ENCODE assay signal across 3 fruit fly cellular contexts in the genomic region with DNA sequence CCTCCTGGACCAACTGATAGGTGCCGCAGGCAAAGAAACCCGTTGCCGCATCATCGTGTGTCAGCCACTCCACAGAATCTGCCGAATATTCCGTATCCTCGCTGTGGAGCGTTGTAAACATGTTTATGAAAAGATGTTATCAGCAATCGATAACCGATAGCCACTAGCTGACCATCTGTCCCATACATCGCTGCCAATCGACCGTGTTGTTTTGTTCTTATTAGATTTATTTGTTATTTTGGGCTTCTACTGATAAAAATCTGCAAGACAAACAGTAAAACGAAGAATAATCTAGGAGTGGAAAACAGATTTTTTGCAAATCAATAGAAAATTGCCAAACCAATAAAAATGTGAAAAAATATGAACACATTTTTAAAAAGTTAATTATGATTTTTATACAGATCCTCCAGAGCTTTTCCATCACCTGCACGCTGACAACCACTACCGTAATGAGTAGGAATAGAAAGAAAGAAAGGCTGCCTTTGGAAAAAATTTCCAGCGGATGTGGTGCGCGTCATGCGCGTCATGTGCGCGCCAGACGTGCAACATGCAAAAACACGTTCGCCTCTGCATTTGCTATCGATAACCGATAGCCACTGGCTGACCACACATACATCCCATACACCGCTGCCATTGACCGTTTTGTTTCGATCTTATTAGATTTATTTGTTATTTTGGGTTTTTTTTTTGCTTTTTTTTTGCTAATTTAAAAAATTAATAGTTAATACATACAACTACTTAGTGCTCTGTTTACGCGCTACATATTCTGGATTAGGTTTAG.
TF ChIP-seq lines count a peak whose summit lies in the region.

A gene (minus strand): TSS at position 155 of the 781 bp plus-strand sequence.

- TF ChIP-seq CTCF in whole organism, embryonic (GFP tag; optimal IDR thresholded peaks at IDR 0.05; lab: Kevin White, UChicago) = no peak

TF ChIP-seq in whole organism, adult, 20 proteins besides CTCF, POLR2A, EP300 and RAD21:
- TF ChIP-seq Hr96 (GFP tag; optimal IDR thresholded peaks at IDR 0.05; lab: Kevin White, UChicago) (no peak), Clk (GFP tag; optimal IDR thresholded peaks at IDR 0.05; lab: Kevin White, UChicago) (no peak), CG7101 (tag; optimal IDR thresholded peaks at IDR 0.05; lab: Kevin White, UChicago) (no peak), toe (GFP tag; optimal IDR thresholded peaks at IDR 0.05; lab: Kevin White, UChicago) (no peak), Crg-1 (GFP tag; optimal IDR thresholded peaks at IDR 0.05; lab: Kevin White, UChicago) (no peak), ovo (GFP tag; optimal IDR thresholded peaks at IDR 0.05; lab: Kevin White, UChicago) (no peak), bab1 (GFP tag; optimal IDR thresholded peaks at IDR 0.05; lab: Kevin White, UChicago) (no peak), Mnt (GFP tag; optimal IDR thresholded peaks at IDR 0.05; lab: Kevin White, UChicago) (peak; percentile 12), CG12768 (GFP tag; optimal IDR thresholded peaks at IDR 0.05; lab: Kevin White, UChicago) (no peak), cic (GFP tag; optimal IDR thresholded peaks at IDR 0.05; lab: Kevin White, UChicago) (no peak), cnc (optimal IDR thresholded peaks at IDR 0.05; lab: Kevin White, UChicago) (no peak), CG1620 (GFP tag; optimal IDR thresholded peaks at IDR 0.05; lab: Kevin White, UChicago) (peak; percentile 31), CG33017 (tag; optimal IDR thresholded peaks at IDR 0.05; lab: Kevin White, UChicago) (no peak), CG14711 (tag; optimal IDR thresholded peaks at IDR 0.05; lab: Kevin White, UChicago) (no peak), CG5204 (GFP tag; optimal IDR thresholded peaks at IDR 0.05; lab: Kevin White, UChicago) (no peak), pad (GFP tag; optimal IDR thresholded peaks at IDR 0.05; lab: Kevin White, UChicago) (peak; percentile 4), CG11617 (GFP tag; optimal IDR thresholded peaks at IDR 0.05; lab: Kevin White, UChicago) (peak; percentile 19), kay (GFP tag; lab: Kevin White, UChicago; ENCODE audit: borderline replicate concordance) (no peak), CG7045 (GFP tag; optimal IDR thresholded peaks at IDR 0.05; lab: Kevin White, UChicago) (no peak), tj (GFP tag; optimal IDR thresholded peaks at IDR 0.05; lab: Kevin White, UChicago) (peak; percentile 8)

TF ChIP-seq in whole organism, embryonic, 481 proteins besides CTCF, POLR2A, EP300 and RAD21 (continues in another document):
- TF ChIP-seq gt (GFP tag; IDR thresholded peaks at IDR 0.05; lab: Robert Waterston, UW) (no peak), Vsx1 (GFP tag; optimal IDR thresholded peaks at IDR 0.05; lab: Kevin White, UChicago) (no peak), Fer3 (tag; optimal IDR thresholded peaks at IDR 0.05; lab: Kevin White, UChicago) (no peak), CG6175 (GFP tag; IDR thresholded peaks at IDR 0.05; lab: Robert Waterston, UW) (no peak), Opbp (GFP tag; IDR thresholded peaks at IDR 0.05; lab: Robert Waterston, UW; ENCODE audit: partially characterized antibody) (peak; percentile 30; the same call in 2 of the 3 replicates), schlank (tag; optimal IDR thresholded peaks at IDR 0.05; lab: Kevin White, UChicago) (no peak), CG1602 (GFP tag; optimal IDR thresholded peaks at IDR 0.05; lab: Kevin White, UChicago) (no peak), pb (GFP tag; optimal IDR thresholded peaks at IDR 0.05; lab: Kevin White, UChicago) (no peak), vvl (GFP tag; IDR thresholded peaks at IDR 0.05; lab: Robert Waterston, UW) (no peak), CG7987 (GFP tag; optimal IDR thresholded peaks at IDR 0.05; lab: Kevin White, UChicago) (no peak), dm (GFP tag; optimal IDR thresholded peaks at IDR 0.05; lab: Kevin White, UChicago) (peak; percentile 56), p53 (GFP tag; optimal IDR thresholded peaks at IDR 0.05; lab: Kevin White, UChicago) (peak; percentile 90), HHEX (GFP tag; optimal IDR thresholded peaks at IDR 0.05; lab: Kevin White, UChicago) (no peak), BEAF-32 (GFP tag; optimal IDR thresholded peaks at IDR 0.05; lab: Kevin White, UChicago) (peak; percentile 20), gcm (GFP tag; optimal IDR thresholded peaks at IDR 0.05; lab: Kevin White, UChicago) (no peak), pita (GFP tag; optimal IDR thresholded peaks at IDR 0.05; lab: Kevin White, UChicago) (no peak), CG3838 (GFP tag; optimal IDR thresholded peaks at IDR 0.05; lab: Kevin White, UChicago) (no peak), HLH3B (GFP tag; IDR thresholded peaks at IDR 0.05; lab: Robert Waterston, UW) (no peak), CG32772 (GFP tag; IDR thresholded peaks at IDR 0.05; lab: Robert Waterston, UW) (no peak), GATAe (GFP tag; conservative IDR thresholded peaks at IDR 0.05; lab: Robert Waterston, UW) (no peak), org-1 (GFP tag; optimal IDR thresholded peaks at IDR 0.05; lab: Kevin White, UChicago) (no peak), Dref (GFP tag; IDR thresholded peaks at IDR 0.05; lab: Robert Waterston, UW) (peak; percentile 59), bcd (GFP tag; optimal IDR thresholded peaks at IDR 0.05; lab: Kevin White, UChicago) (no peak), stwl (tag; optimal IDR thresholded peaks at IDR 0.05; lab: Kevin White, UChicago) (peak; percentile 30), CG7839 (tag; optimal IDR thresholded peaks at IDR 0.05; lab: Kevin White, UChicago) (no peak), hb (GFP tag; IDR thresholded peaks at IDR 0.05; lab: Robert Waterston, UW; ENCODE audit: partially characterized antibody) (peak; percentile 43; the same call in 1 of the 3 replicates), CG8388 (GFP tag; optimal IDR thresholded peaks at IDR 0.05; lab: Kevin White, UChicago) (no peak), Doc2 (GFP tag; IDR thresholded peaks at IDR 0.05; lab: Robert Waterston, UW) (no peak), nerfin-2 (GFP tag; IDR thresholded peaks at IDR 0.05; lab: Robert Waterston, UW; ENCODE audit: partially characterized antibody) (peak; percentile 67; the same call in 1 of the 2 replicates), bbx (GFP tag; IDR thresholded peaks at IDR 0.05; lab: Robert Waterston, UW; ENCODE audit: partially characterized antibody) (peak; percentile 57), CG12299 (tag; optimal IDR thresholded peaks at IDR 0.05; lab: Kevin White, UChicago) (no peak), ato (GFP tag; IDR thresholded peaks at IDR 0.05; lab: Robert Waterston, UW; ENCODE audit: partially characterized antibody) (peak; percentile 72)

TF ChIP-seq in whole organism, wandering third instar larva, 38 proteins besides CTCF, POLR2A, EP300 and RAD21:
- TF ChIP-seq Vsx2 (GFP tag; optimal IDR thresholded peaks at IDR 0.05; lab: Kevin White, UChicago; ENCODE audit: partially characterized antibody) (no peak), CrebA (GFP tag; optimal IDR thresholded peaks at IDR 0.05; lab: Kevin White, UChicago; ENCODE audit: borderline replicate concordance) (no peak), Myc (optimal IDR thresholded peaks at IDR 0.05; lab: Kevin White, UChicago) (peak; percentile 44), woc (GFP tag; optimal IDR thresholded peaks at IDR 0.05; lab: Kevin White, UChicago) (no peak), GATAd (GFP tag; optimal IDR thresholded peaks at IDR 0.05; lab: Kevin White, UChicago) (no peak), br (GFP tag; optimal IDR thresholded peaks at IDR 0.05; lab: Kevin White, UChicago) (no peak)
